Worm (Caenorhabditis elegans): ENCODE results near the gene C49A9.3.

DNA sequence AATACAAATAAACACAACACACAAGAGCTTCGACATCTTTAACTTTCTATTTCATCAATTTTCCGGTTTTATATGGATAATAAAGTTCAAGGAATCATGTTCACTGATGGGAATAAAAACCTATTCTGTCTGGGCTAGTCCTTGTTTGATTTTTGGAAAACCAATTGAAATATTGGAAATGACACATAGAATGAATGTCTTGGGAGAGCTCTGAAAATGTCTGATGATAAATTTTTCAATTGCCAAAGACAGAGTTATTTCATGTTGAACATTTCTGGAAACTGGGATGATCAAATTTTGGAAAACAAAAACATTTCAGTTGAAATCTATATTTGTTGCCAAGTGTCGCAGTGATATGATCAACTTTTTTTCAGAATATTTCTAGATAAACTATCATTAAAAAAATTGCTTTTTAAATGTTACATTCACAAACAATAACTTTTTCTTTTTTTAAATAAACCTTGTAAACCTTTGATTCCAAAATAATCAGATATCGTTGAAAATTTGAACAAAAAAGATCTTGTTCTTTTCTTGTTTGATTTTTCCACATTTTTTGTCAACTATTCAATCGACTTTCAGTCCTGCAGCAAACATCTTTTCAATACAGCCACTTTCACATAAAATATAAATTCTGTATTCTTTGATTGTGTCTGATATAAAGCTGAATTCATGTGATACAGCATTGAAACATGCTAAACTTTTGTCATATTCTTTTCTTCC is 15.8 kb downstream of the C49A9.3 start, which contains the start of the genes F58F9.6 and F58F9.8:
- TF ChIP-seq mab-5 (tag; optimal IDR thresholded peaks at IDR 0.05) (no peak), snpc-4 (tag; optimal IDR thresholded peaks at IDR 0.05) (no peak), sma-3 (GFP tag; optimal IDR thresholded peaks at IDR 0.05) (no peak), nhr-11 (tag; optimal IDR thresholded peaks at IDR 0.05) (no peak), nhr-237 (tag; optimal IDR thresholded peaks at IDR 0.05) (no peak), elt-1 (tag; optimal IDR thresholded peaks at IDR 0.05) (no peak), unc-62 (GFP tag; optimal IDR thresholded peaks at IDR 0.05) (no peak)
